Comparison of ENCODE assay signal across 5 fruit fly cellular contexts in the genomic region with DNA sequence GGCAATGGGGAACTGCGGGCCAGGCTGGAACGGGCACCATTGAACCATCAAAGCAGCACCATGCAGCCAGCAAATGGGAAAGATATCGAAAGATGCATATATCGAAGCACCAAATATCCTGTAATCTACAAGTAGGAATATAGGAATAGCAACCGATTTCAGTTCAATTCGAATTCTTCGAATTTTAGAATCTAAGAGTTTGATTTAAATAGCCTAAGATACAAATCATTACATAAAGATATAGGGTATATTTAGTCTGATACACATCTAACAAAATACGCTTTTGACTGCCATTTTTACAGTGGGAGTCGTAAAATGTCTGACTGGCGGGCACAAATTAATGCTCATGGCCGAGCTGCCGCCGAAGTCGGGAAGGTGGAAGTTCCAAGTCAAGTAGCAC.
TF ChIP-seq lines count a peak whose summit lies in the region.

No protein-coding gene starts in this region.

- TF ChIP-seq CTCF in whole organism, embryonic (GFP tag; optimal IDR thresholded peaks at IDR 0.05; lab: Kevin White, UChicago): no peak

TF ChIP-seq in whole organism, 6 proteins besides CTCF, POLR2A, EP300 and RAD21:
- no peak for TF ChIP-seq usp (GFP tag; optimal IDR thresholded peaks at IDR 0.05; lab: Kevin White, UChicago)
- peak; percentile 11 for TF ChIP-seq pan (optimal IDR thresholded peaks at IDR 0.05; lab: Kevin White, UChicago)
TF ChIP-seq in whole organism: peak in this region for 1.

TF ChIP-seq in whole organism, embryonic, 481 proteins besides CTCF, POLR2A, EP300 and RAD21:
- TF ChIP-seq Drgx (GFP tag; IDR thresholded peaks at IDR 0.05; lab: Robert Waterston, UW) (peak; percentile 34; the same call in 1 of the 2 replicates), CG11504 (tag; optimal IDR thresholded peaks at IDR 0.05; lab: Kevin White, UChicago) (peak; percentile 2), HHEX (GFP tag; optimal IDR thresholded peaks at IDR 0.05; lab: Kevin White, UChicago) (no peak), bsh (GFP tag; optimal IDR thresholded peaks at IDR 0.05; lab: Kevin White, UChicago) (peak in 1 of 2 experiments; percentile 16), dmrt99B (tag; optimal IDR thresholded peaks at IDR 0.05; lab: Kevin White, UChicago) (peak; percentile 10), Sox102F (GFP tag; optimal IDR thresholded peaks at IDR 0.05; lab: Kevin White, UChicago) (peak; percentile 43), CG2678 (tag; optimal IDR thresholded peaks at IDR 0.05; lab: Kevin White, UChicago) (peak; percentile 23), Med (GFP tag; lab: Kevin White, UChicago) (peak; percentile 10), CG32532 (GFP tag; IDR thresholded peaks at IDR 0.05; lab: Robert Waterston, UW) (no peak), CG17612 (GFP tag; IDR thresholded peaks at IDR 0.05; lab: Robert Waterston, UW) (no peak), gem (tag; optimal IDR thresholded peaks at IDR 0.05; lab: Kevin White, UChicago) (peak; percentile 12), sens (GFP tag; lab: Kevin White, UChicago) (peak; percentile 37), CG8388 (GFP tag; optimal IDR thresholded peaks at IDR 0.05; lab: Kevin White, UChicago) (peak; percentile 38), CG1603 (tag; optimal IDR thresholded peaks at IDR 0.05; lab: Kevin White, UChicago) (peak; percentile 35)

TF ChIP-seq in whole organism, prepupa, 60 proteins besides CTCF, POLR2A, EP300 and RAD21 (continues in another document):
- TF ChIP-seq CG9139 (GFP tag; optimal IDR thresholded peaks at IDR 0.05; lab: Kevin White, UChicago): no peak
- TF ChIP-seq Eip78C (GFP tag; lab: Kevin White, UChicago): peak; percentile 65
- no peak for TF ChIP-seq CG10669 (GFP tag; optimal IDR thresholded peaks at IDR 0.05; lab: Kevin White, UChicago)
- no peak for TF ChIP-seq CG11902 (GFP tag; optimal IDR thresholded peaks at IDR 0.05; lab: Kevin White, UChicago)
- TF ChIP-seq spab (GFP tag; optimal IDR thresholded peaks at IDR 0.05; lab: Kevin White, UChicago): no peak
- no peak for TF ChIP-seq salr (GFP tag; optimal IDR thresholded peaks at IDR 0.05; lab: Kevin White, UChicago)
- no peak for TF ChIP-seq dsx (GFP tag; optimal IDR thresholded peaks at IDR 0.05; lab: Kevin White, UChicago; ENCODE audit: poor library complexity, severe bottlenecking)
- TF ChIP-seq Blimp-1 (GFP tag; optimal IDR thresholded peaks at IDR 0.05; lab: Kevin White, UChicago): no peak
- TF ChIP-seq fd85E (GFP tag; optimal IDR thresholded peaks at IDR 0.05; lab: Kevin White, UChicago): no peak
- no peak for TF ChIP-seq CG8319 (GFP tag; optimal IDR thresholded peaks at IDR 0.05; lab: Kevin White, UChicago)
- TF ChIP-seq CG6276 (GFP tag; optimal IDR thresholded peaks at IDR 0.05; lab: Kevin White, UChicago): peak; percentile 44
- TF ChIP-seq Sox14 (GFP tag; optimal IDR thresholded peaks at IDR 0.05; lab: Kevin White, UChicago): peak; percentile 6
- no peak for TF ChIP-seq Sox15 (GFP tag; optimal IDR thresholded peaks at IDR 0.05; lab: Kevin White, UChicago)
- TF ChIP-seq achi (GFP tag; optimal IDR thresholded peaks at IDR 0.05; lab: Kevin White, UChicago): peak; percentile 14
- TF ChIP-seq CG34406 (GFP tag; optimal IDR thresholded peaks at IDR 0.05; lab: Kevin White, UChicago): no peak
- TF ChIP-seq Hr39 (GFP tag; optimal IDR thresholded peaks at IDR 0.05; lab: Kevin White, UChicago): peak; percentile 9
- peak; percentile 68 for TF ChIP-seq CG8119 (GFP tag; IDR thresholded peaks at IDR 0.05; lab: Robert Waterston, UW)
- no peak for TF ChIP-seq CG8632 (GFP tag; optimal IDR thresholded peaks at IDR 0.05; lab: Kevin White, UChicago)
- TF ChIP-seq CG11762 (GFP tag; optimal IDR thresholded peaks at IDR 0.05; lab: Kevin White, UChicago; ENCODE audit: insufficient read depth): peak; percentile 1
- TF ChIP-seq acj6 (GFP tag; optimal IDR thresholded peaks at IDR 0.05; lab: Kevin White, UChicago): peak; percentile 6
- TF ChIP-seq CG31627 (GFP tag; optimal IDR thresholded peaks at IDR 0.05; lab: Kevin White, UChicago): peak; percentile 3
- peak; percentile 3 for TF ChIP-seq topi (GFP tag; optimal IDR thresholded peaks at IDR 0.05; lab: Kevin White, UChicago)
- no peak for TF ChIP-seq CG10631 (GFP tag; optimal IDR thresholded peaks at IDR 0.05; lab: Kevin White, UChicago)
- peak; percentile 5 for TF ChIP-seq pdm3 (GFP tag; optimal IDR thresholded peaks at IDR 0.05; lab: Kevin White, UChicago)

TF ChIP-seq in whole organism, pupa, 21 proteins besides CTCF, POLR2A, EP300 and RAD21:
- no peak for TF ChIP-seq CG13204 (GFP tag; optimal IDR thresholded peaks at IDR 0.05; lab: Kevin White, UChicago)
- peak; percentile 46 for TF ChIP-seq CG14655 (GFP tag; optimal IDR thresholded peaks at IDR 0.05; lab: Kevin White, UChicago)
- TF ChIP-seq CG32121 (GFP tag; IDR thresholded peaks at IDR 0.05; lab: Robert Waterston, UW): peak; percentile 53; the same call in 1 of the 2 replicates
- TF ChIP-seq Pif1A (GFP tag; optimal IDR thresholded peaks at IDR 0.05; lab: Kevin White, UChicago): peak; percentile 1
- no peak for TF ChIP-seq CG8159 (tag; optimal IDR thresholded peaks at IDR 0.05; lab: Kevin White, UChicago)
- no peak for TF ChIP-seq rn (GFP tag; IDR thresholded peaks at IDR 0.05; lab: Robert Waterston, UW)
- TF ChIP-seq CG12605 (GFP tag; IDR thresholded peaks at IDR 0.05; lab: Robert Waterston, UW): 0 out of 2 replicates have a peak, but pooled peaks have one; percentile 23
- peak; percentile 2 for TF ChIP-seq CG9948 (tag; optimal IDR thresholded peaks at IDR 0.05; lab: Kevin White, UChicago)
- TF ChIP-seq D1 (tag; optimal IDR thresholded peaks at IDR 0.05; lab: Kevin White, UChicago): no peak
- TF ChIP-seq CG10348 (GFP tag; IDR thresholded peaks at IDR 0.05; lab: Robert Waterston, UW): no peak
- TF ChIP-seq CG8301 (tag; optimal IDR thresholded peaks at IDR 0.05; lab: Kevin White, UChicago): peak; percentile 58
- TF ChIP-seq CG34367 (tag; optimal IDR thresholded peaks at IDR 0.05; lab: Kevin White, UChicago): no peak
- no peak for TF ChIP-seq CG15710 (tag; optimal IDR thresholded peaks at IDR 0.05; lab: Kevin White, UChicago)
- TF ChIP-seq Snoo (tag; optimal IDR thresholded peaks at IDR 0.05; lab: Kevin White, UChicago): no peak
- TF ChIP-seq CG4496 (GFP tag; IDR thresholded peaks at IDR 0.05; lab: Robert Waterston, UW): peak; percentile 26; the same call in 1 of the 3 replicates
- TF ChIP-seq CG17806 (tag; optimal IDR thresholded peaks at IDR 0.05; lab: Kevin White, UChicago): no peak
- TF ChIP-seq gl (tag; optimal IDR thresholded peaks at IDR 0.05; lab: Kevin White, UChicago): no peak

TF ChIP-seq in whole organism, wandering third instar larva, 38 proteins besides CTCF, POLR2A, EP300 and RAD21:
- TF ChIP-seq h (GFP tag; optimal IDR thresholded peaks at IDR 0.05; lab: Kevin White, UChicago): peak; percentile 20
- peak; percentile 20 for TF ChIP-seq woc (GFP tag; optimal IDR thresholded peaks at IDR 0.05; lab: Kevin White, UChicago)
- no peak for TF ChIP-seq sage (GFP tag; optimal IDR thresholded peaks at IDR 0.05; lab: Kevin White, UChicago)
